Fruit fly (Drosophila melanogaster): ENCODE measurements around the gene CG5793.

- TF ChIP-seq pad (GFP tag; optimal IDR thresholded peaks at IDR 0.05) (no peak), Hr96 (GFP tag; optimal IDR thresholded peaks at IDR 0.05) (no peak), Mnt (GFP tag; optimal IDR thresholded peaks at IDR 0.05) (no peak), CG14711 (tag; optimal IDR thresholded peaks at IDR 0.05) (no peak), tj (GFP tag; optimal IDR thresholded peaks at IDR 0.05) (no peak), CG1620 (GFP tag; optimal IDR thresholded peaks at IDR 0.05) (no peak), kay (GFP tag; ENCODE audit: borderline replicate concordance) (no peak)
These were observed 35.9 kb upstream of the CG5793 start for dm6 chr3R:21091500-21091899.

All from whole organism, adult.